Fruit fly (Drosophila melanogaster) whole organism, embryonic: Measurements from ENCODE around the gene CG1092.

ENCODE experiments used
- ATbp ChIP-seq: fragments of 200-800 bp; sonication (Bioruptor generic); optimal IDR thresholded peaks from 2 replicates; lab custom pipeline; 2017; ENCODE audit warnings: missing biosample characterization, mild to moderate bottlenecking, missing genetic modification characterization, missing genetic modification reagents
- Asciz ChIP-seq: fragments of 200-800 bp; sonication (Bioruptor generic); optimal IDR thresholded peaks from 2 replicates; lab custom pipeline; 2017; ENCODE audit warnings: missing biosample characterization, mild to moderate bottlenecking, missing genetic modification characterization, missing genetic modification reagents
- B-H2 ChIP-seq: fragments of 200-800 bp; sonication (Bioruptor generic); optimal IDR thresholded peaks from 2 replicates; lab custom pipeline; 2018; ENCODE audit warnings: missing biosample characterization, mild to moderate bottlenecking, missing genetic modification characterization
- CG1024 ChIP-seq: fragments of 200-800 bp; sonication (Bioruptor generic); IDR thresholded peaks from 2 replicates; pipeline ENCODE4 v1.3.6; 2022; ENCODE audit warnings: missing biosample characterization, missing genetic modification characterization
- CG11247 ChIP-seq: fragments of 200-800 bp; sonication (Bioruptor generic); IDR thresholded peaks from 2 replicates; pipeline ENCODE4 v1.3.6; 2022; ENCODE audit warnings: missing biosample characterization, missing genetic modification characterization
- CG15514 ChIP-seq: fragments of 200-800 bp; sonication (Bioruptor generic); optimal IDR thresholded peaks from 3 replicates; lab custom pipeline; 2017; ENCODE audit warnings: missing biosample characterization, missing genetic modification characterization, mild to moderate bottlenecking, moderate library complexity, missing genetic modification reagents
- CG15601 ChIP-seq: fragments of 200-800 bp; sonication (Bioruptor generic); optimal IDR thresholded peaks from 3 replicates; lab custom pipeline; 2019; ENCODE audit warnings: missing biosample characterization, mild to moderate bottlenecking, missing genetic modification characterization, moderate library complexity
- CG18011 ChIP-seq: fragments of 200-800 bp; sonication (Bioruptor generic); optimal IDR thresholded peaks from 2 replicates; lab custom pipeline; 2017; ENCODE audit warnings: missing biosample characterization, missing genetic modification characterization, mild to moderate bottlenecking, moderate library complexity, missing genotype
- CG18262 ChIP-seq: fragments of 200-800 bp; optimal IDR thresholded peaks from 3 replicates; lab custom pipeline; 2019; ENCODE audit warnings: missing biosample characterization, mild to moderate bottlenecking, missing genetic modification characterization, moderate library complexity
- CG2120 ChIP-seq: fragments of 200-800 bp; sonication (Bioruptor generic); optimal IDR thresholded peaks from 3 replicates; lab custom pipeline; 2016; ENCODE audit warnings: missing biosample characterization, missing genetic modification characterization
- CG2129 ChIP-seq: fragments of 200-800 bp; sonication (Bioruptor generic); IDR thresholded peaks from 2 replicates; pipeline ENCODE4 v1.3.6; 2022; ENCODE audit warnings: missing biosample characterization, missing genetic modification characterization; ENCODE audit not compliant: partially characterized antibody
- CG3281 ChIP-seq: fragments of 200-800 bp; sonication (Bioruptor generic); optimal IDR thresholded peaks from 3 replicates; lab custom pipeline; 2017; ENCODE audit warnings: missing biosample characterization, mild to moderate bottlenecking, missing genetic modification characterization
- CG34376 ChIP-seq: fragments of 200-800 bp; sonication (Bioruptor generic); optimal IDR thresholded peaks from 2 replicates; lab custom pipeline; 2018; ENCODE audit warnings: missing biosample characterization, mild to moderate bottlenecking, missing genetic modification characterization
- CG4328 ChIP-seq: fragments of 200-800 bp; sonication (Bioruptor generic); optimal IDR thresholded peaks from 3 replicates; lab custom pipeline; 2017; ENCODE audit warnings: missing biosample characterization, missing genetic modification reagents, missing genetic modification characterization
- CG4424 ChIP-seq: fragments of 200-800 bp; sonication (Bioruptor generic); optimal IDR thresholded peaks from 3 replicates; lab custom pipeline; 2016; ENCODE audit warnings: missing biosample characterization, missing genetic modification characterization
- CG6791 ChIP-seq: fragments of 200-800 bp; sonication (Bioruptor generic); IDR thresholded peaks from 3 replicates; pipeline ENCODE4 v1.3.6; 2022; ENCODE audit warnings: missing biosample characterization, missing genetic modification characterization; ENCODE audit not compliant: partially characterized antibody
- CG7556 ChIP-seq: fragments of 200-800 bp; sonication (Bioruptor generic); optimal IDR thresholded peaks from 2 replicates; lab custom pipeline; 2017; ENCODE audit warnings: missing biosample characterization, mild to moderate bottlenecking, missing genetic modification characterization
- CG7987 ChIP-seq: fragments of 200-800 bp; sonication (Bioruptor generic); optimal IDR thresholded peaks from 2 replicates; lab custom pipeline; 2018; ENCODE audit warnings: missing biosample characterization, mild to moderate bottlenecking, missing genetic modification characterization, moderate library complexity
- CG8924 ChIP-seq: fragments of 200-800 bp; optimal IDR thresholded peaks from 3 replicates; lab custom pipeline; 2019; ENCODE audit warnings: missing biosample characterization, mild to moderate bottlenecking, missing genetic modification characterization, moderate library complexity
- CG9215 ChIP-seq: fragments of 200-800 bp; sonication (Bioruptor generic); IDR thresholded peaks from 2 replicates; pipeline ENCODE4 v1.3.6; 2022; ENCODE audit warnings: missing biosample characterization, missing genetic modification characterization
- CG9817 ChIP-seq: fragments of 200-800 bp; sonication (Bioruptor generic); optimal IDR thresholded peaks from 2 replicates; lab custom pipeline; 2018; ENCODE audit warnings: missing biosample characterization, mild to moderate bottlenecking, missing genetic modification characterization, moderate library complexity
- Chrac-16 ChIP-seq: fragments of 200-800 bp; sonication (Bioruptor generic); optimal IDR thresholded peaks from 3 replicates; lab custom pipeline; 2016; ENCODE audit warnings: missing biosample characterization, missing genetic modification characterization
- Dip2 ChIP-seq: fragments of 200-800 bp; sonication (Bioruptor generic); IDR thresholded peaks from 2 replicates; pipeline ENCODE4 v1.3.6; 2022; ENCODE audit warnings: missing biosample characterization, missing genetic modification characterization
- Doc3 ChIP-seq: fragments of 200-800 bp; sonication (Bioruptor generic); IDR thresholded peaks from 3 replicates; pipeline ENCODE4 v1.3.6; 2022; ENCODE audit warnings: missing biosample characterization, missing genetic modification characterization; ENCODE audit not compliant: partially characterized antibody
- Hr51 ChIP-seq, 2 experiments: fragments of 200-800 bp; sonication (Bioruptor generic); optimal IDR thresholded peaks; 2 replicates in 1 of 2; 3 replicates in 1 of 2; lab custom pipeline; 2016 to 2018; ENCODE audit warnings: missing biosample characterization in 2 of 2, missing genetic modification characterization in 2 of 2, mild to moderate bottlenecking in 1 of 2, moderate library complexity in 1 of 2
- Lim3 ChIP-seq: fragments of 200-800 bp; sonication (Bioruptor generic); IDR thresholded peaks from 2 replicates; pipeline ENCODE4 v1.3.6; 2022; ENCODE audit warnings: missing biosample characterization, missing genetic modification characterization
- Meics ChIP-seq: fragments of 200-800 bp; sonication (Bioruptor generic); optimal IDR thresholded peaks from 2 replicates; lab custom pipeline; 2017; ENCODE audit warnings: missing biosample characterization, mild to moderate bottlenecking, missing genetic modification characterization
- Myb ChIP-seq: fragments of 200-800 bp; sonication (Bioruptor generic); optimal IDR thresholded peaks from 2 replicates; lab custom pipeline; 2016; ENCODE audit warnings: missing biosample characterization, missing genetic modification characterization
- Ssrp ChIP-seq: fragments of 200-800 bp; sonication (Bioruptor generic); optimal IDR thresholded peaks from 2 replicates; lab custom pipeline; 2018; ENCODE audit warnings: missing biosample characterization, mild to moderate bottlenecking, missing genetic modification characterization, moderate library complexity
- Stat92E ChIP-seq, 3 experiments: fragments of >200 bp in 2 of 3; fragments of 200-800 bp in 1 of 3; sonication (Bioruptor generic) in 1 of 3; optimal IDR thresholded peaks; 2 replicates each; lab custom pipeline; 2017 to 2019; ENCODE audit warnings: missing biosample characterization in 3 of 3, missing genetic modification characterization in 3 of 3, mild to moderate bottlenecking in 1 of 3, moderate library complexity in 1 of 3
- bab2 ChIP-seq: fragments of 200-800 bp; sonication (Bioruptor generic); optimal IDR thresholded peaks from 2 replicates; lab custom pipeline; 2016; ENCODE audit warnings: missing biosample characterization, missing genetic modification characterization
- bbx ChIP-seq: fragments of 200-800 bp; sonication (Bioruptor generic); IDR thresholded peaks from 2 replicates; pipeline ENCODE4 v1.3.6; 2022; ENCODE audit warnings: missing biosample characterization, missing genetic modification characterization; ENCODE audit not compliant: partially characterized antibody
- crc ChIP-seq: fragments of 200-800 bp; sonication (Bioruptor generic); optimal IDR thresholded peaks from 2 replicates; lab custom pipeline; 2016; ENCODE audit warnings: missing biosample characterization, missing genetic modification characterization
- ems ChIP-seq: fragments of 200-800 bp; sonication (Bioruptor generic); optimal IDR thresholded peaks from 3 replicates; lab custom pipeline; 2016; ENCODE audit warnings: missing biosample characterization, missing genetic modification characterization
- fd96Cb ChIP-seq: fragments of 200-800 bp; sonication (Bioruptor generic); optimal IDR thresholded peaks from 2 replicates; lab custom pipeline; 2018; ENCODE audit warnings: missing biosample characterization, mild to moderate bottlenecking, missing genetic modification characterization, moderate library complexity
- gt ChIP-seq: fragments of 200-800 bp; sonication (Bioruptor generic); IDR thresholded peaks from 2 replicates; pipeline ENCODE4 v1.3.6; 2022; ENCODE audit warnings: missing biosample characterization, missing genetic modification characterization
- hkb ChIP-seq, 2 experiments: fragments of 200-800 bp in 1 of 2; fragments of >200 bp in 1 of 2; sonication (Bioruptor generic) in 1 of 2; IDR thresholded peaks in 1 of 2; optimal IDR thresholded peaks in 1 of 2; 2 replicates each; pipeline versions ENCODE4 v1.3.6 to Lab custom; 2017 to 2022; ENCODE audit warnings: missing biosample characterization in 1 of 2, missing genetic modification characterization in 1 of 2
- ind ChIP-seq: fragments of 200-800 bp; sonication (Bioruptor generic); optimal IDR thresholded peaks from 3 replicates; lab custom pipeline; 2016; ENCODE audit warnings: missing biosample characterization, missing genetic modification characterization
- klu ChIP-seq: fragments of 200-800 bp; sonication (Bioruptor generic); IDR thresholded peaks from 2 replicates; pipeline ENCODE4 v1.3.6; 2022; ENCODE audit warnings: missing biosample characterization, missing genetic modification characterization
- pita ChIP-seq: fragments of 200-800 bp; sonication (Bioruptor generic); optimal IDR thresholded peaks from 2 replicates; lab custom pipeline; 2017; ENCODE audit warnings: missing biosample characterization, mild to moderate bottlenecking, missing genetic modification characterization
- psq ChIP-seq: fragments of 200-800 bp; sonication (Bioruptor generic); optimal IDR thresholded peaks from 2 replicates; lab custom pipeline; 2017; ENCODE audit warnings: missing biosample characterization, missing genetic modification characterization
- row ChIP-seq: fragments of 200-800 bp; sonication (Bioruptor generic); IDR thresholded peaks from 3 replicates; pipeline ENCODE4 v1.3.6; 2022; ENCODE audit warnings: missing biosample characterization, missing genetic modification characterization
- scrt ChIP-seq: fragments of 200-800 bp; sonication (Bioruptor generic); optimal IDR thresholded peaks from 2 replicates; lab custom pipeline; 2018; ENCODE audit warnings: missing biosample characterization, mild to moderate bottlenecking, missing genetic modification characterization, moderate library complexity
- sna ChIP-seq: fragments of 200-800 bp; sonication (Bioruptor generic); IDR thresholded peaks from 2 replicates; pipeline ENCODE4 v1.3.6; 2022; ENCODE audit warnings: missing biosample characterization, missing genetic modification characterization; ENCODE audit not compliant: partially characterized antibody
- sob ChIP-seq: fragments of 200-800 bp; sonication (Bioruptor generic); IDR thresholded peaks from 2 replicates; pipeline ENCODE4 v1.3.6; 2022; ENCODE audit warnings: missing biosample characterization, missing genetic modification characterization
- tin ChIP-seq: fragments of 200-800 bp; sonication (Bioruptor generic); optimal IDR thresholded peaks from 3 replicates; lab custom pipeline; 2016; ENCODE audit warnings: missing biosample characterization, missing genetic modification characterization
- toy ChIP-seq: fragments of 200-800 bp; sonication (Bioruptor generic); IDR thresholded peaks from 2 replicates; pipeline ENCODE4 v1.3.6; 2022; ENCODE audit warnings: missing biosample characterization, missing genetic modification characterization
- trh ChIP-seq: fragments of 200-800 bp; sonication (Bioruptor generic); optimal IDR thresholded peaks from 2 replicates; lab custom pipeline; 2016; ENCODE audit warnings: missing biosample characterization, missing genetic modification characterization

Gene CG1092

dm6 chr3R:4311067-4311723 lies 44.6 kb downstream of the CG1092 start, which contains the start of gene Suv3 (continued):
- TF ChIP-seq CG18011 (GFP tag; lab: Kevin White, UChicago) (no peak), toy (GFP tag; lab: Robert Waterston, UW) (no peak), CG7987 (GFP tag; lab: Kevin White, UChicago) (no peak), scrt (GFP tag; lab: Kevin White, UChicago) (no peak), klu (GFP tag; lab: Robert Waterston, UW) (no peak), CG9817 (peak; percentile 36), CG9215 (GFP tag; lab: Robert Waterston, UW) (peak; percentile 83), pita (GFP tag; lab: Kevin White, UChicago) (no peak), sob (GFP tag; lab: Robert Waterston, UW) (0 out of 2 replicates have a peak, but pooled peaks have one; percentile 23), Hr51 (GFP tag; optimal IDR thresholded peaks at IDR 0.05; lab: Kevin White, UChicago) (peak in 1 of 2 experiments; percentile 58), hkb (optimal IDR thresholded peaks at IDR 0.05; lab: Kevin White, UChicago) (no peak), hkb (GFP tag; IDR thresholded peaks at IDR 0.05; lab: Robert Waterston, UW) (peak; percentile 38; the same call in 1 of the 2 replicates), CG34376 (GFP tag; lab: Kevin White, UChicago) (peak; percentile 12), Dip2 (GFP tag; lab: Robert Waterston, UW) (no peak), bab2 (GFP tag; lab: Kevin White, UChicago) (no peak), CG6791 (no peak), CG15601 (peak; percentile 8), sna (no peak), CG18262 (tag; lab: Kevin White, UChicago) (peak; percentile 70), ems (GFP tag; lab: Kevin White, UChicago) (no peak), Lim3 (GFP tag; lab: Robert Waterston, UW) (no peak), trh (GFP tag; lab: Kevin White, UChicago) (no peak), ind (GFP tag; lab: Kevin White, UChicago) (peak; percentile 8), B-H2 (GFP tag; lab: Kevin White, UChicago) (peak; percentile 43), CG2120 (GFP tag; lab: Kevin White, UChicago) (peak; percentile 31), CG4424 (GFP tag; lab: Kevin White, UChicago) (peak; percentile 5), Meics (peak; percentile 47), Ssrp (tag; lab: Kevin White, UChicago) (peak; percentile 59), psq (GFP tag; lab: Kevin White, UChicago) (peak; percentile 8), bbx (GFP tag; lab: Robert Waterston, UW) (peak; percentile 63), row (peak; percentile 50), CG1024 (GFP tag; lab: Robert Waterston, UW) (no peak), CG11247 (GFP tag; lab: Robert Waterston, UW) (peak; percentile 32; the same call in 1 of the 2 replicates), tin (GFP tag; lab: Kevin White, UChicago) (peak; percentile 9), CG7556 (GFP tag; lab: Kevin White, UChicago) (peak; percentile 26), CG4328 (GFP tag; lab: Kevin White, UChicago) (peak; percentile 19), CG3281 (GFP tag; lab: Kevin White, UChicago) (peak; percentile 7), CG15514 (peak; percentile 31), Doc3 (GFP tag; lab: Robert Waterston, UW) (peak; percentile 25; the same call in 1 of the 3 replicates), ATbp (no peak), fd96Cb (tag; lab: Kevin White, UChicago) (peak; percentile 22), Asciz (GFP tag; lab: Kevin White, UChicago) (no peak), Chrac-16 (no peak), gt (GFP tag; lab: Robert Waterston, UW) (no peak), CG2129 (GFP tag; lab: Robert Waterston, UW) (no peak), CG8924 (tag; lab: Kevin White, UChicago) (peak; percentile 44), crc (GFP tag; lab: Kevin White, UChicago) (no peak), Stat92E (GFP tag; optimal IDR thresholded peaks at IDR 0.05; lab: Kevin White, UChicago) (no peak), Myb (GFP tag; lab: Kevin White, UChicago) (no peak)
